Fruit fly (Drosophila melanogaster): Measurements from ENCODE around the gene RluA-1.

- TF ChIP-seq psq (GFP tag; optimal IDR thresholded peaks at IDR 0.05) (no peak), foxo (GFP tag; optimal IDR thresholded peaks at IDR 0.05) (no peak), Vsx2 (GFP tag; optimal IDR thresholded peaks at IDR 0.05; ENCODE audit: partially characterized antibody) (no peak), rgr (GFP tag; optimal IDR thresholded peaks at IDR 0.05) (no peak), CG9705 (GFP tag; optimal IDR thresholded peaks at IDR 0.05) (no peak), sage (GFP tag; optimal IDR thresholded peaks at IDR 0.05) (no peak), pan (optimal IDR thresholded peaks at IDR 0.05) (no peak)
Measured at dm6 chr2L:10510843-10511242, 36.7 kb upstream of the RluA-1 start.

Data from whole organism, wandering third instar larva.